Worm (Caenorhabditis elegans) whole organism, midembryonic: ENCODE measurements around the gene F55D1.1.

Source experiments
- flt-1 ChIP-seq: fragments of 200-800 bp; sonication (Bioruptor generic); IDR thresholded peaks from 2 replicates; pipeline ENCODE4 v1.3.6; 2022; ENCODE audit warnings: missing genetic modification characterization, missing compliant biosample characterization
- med-1 ChIP-seq: sonication (generic microtip); optimal IDR thresholded peaks from 2 replicates; lab custom pipeline; 2017; ENCODE audit warnings: missing genetic modification characterization, mild to moderate bottlenecking, missing compliant biosample characterization, antibody characterized with exemption, missing genetic modification reagents; ENCODE audit not compliant: insufficient read depth

- TF ChIP-seq flt-1 (GFP tag; lab: Robert Waterston, UW) (no peak), med-1 (GFP tag; lab: Kevin White, UChicago) (no peak)
Observed at ce11 chrX:5478875-5479274, 10.8 kb upstream of the F55D1.1 start.
